Worm (Caenorhabditis elegans) whole organism, L4 larva: ENCODE data around the gene B0302.2.

ENCODE experiments used
- D1046.2 ChIP-seq: fragments of 200-800 bp; sonication (Bioruptor generic); IDR thresholded peaks from 2 replicates; pipeline ENCODE4 v1.3.6; 2022; ENCODE audit warnings: missing genetic modification characterization, missing compliant biosample characterization
- F26F4.8 ChIP-seq: fragments of 200-800 bp; sonication (Bioruptor generic); conservative IDR thresholded peaks from 2 replicates; pipeline ENCODE4 v1.3.6; 2022; ENCODE audit warnings: missing genetic modification characterization, missing compliant biosample characterization
- F37D6.2 ChIP-seq: sonication (generic microtip); optimal IDR thresholded peaks from 2 replicates; lab custom pipeline; 2016; ENCODE audit warnings: mild to moderate bottlenecking, missing genetic modification characterization, missing compliant biosample characterization
- R02D3.7 ChIP-seq: fragments of 150-350 bp; sonication (generic microtip); optimal IDR thresholded peaks from 3 replicates; lab custom pipeline; 2014; ENCODE audit warnings: missing biosample characterization, missing genetic modification characterization
- T20F7.1 ChIP-seq: fragments of 200-800 bp; sonication (Bioruptor generic); optimal IDR thresholded peaks from 2 replicates; lab custom pipeline; 2018; ENCODE audit warnings: mild to moderate bottlenecking, missing genetic modification characterization, missing compliant biosample characterization
- T26A8.4 ChIP-seq: fragments of 200-800 bp; sonication (Bioruptor generic); IDR thresholded peaks from 2 replicates; pipeline ENCODE4 v1.3.6; 2022; ENCODE audit warnings: missing genetic modification characterization, missing compliant biosample characterization
- Y48G9A.11 ChIP-seq: fragments of 200-800 bp; sonication (Bioruptor generic); IDR thresholded peaks from 2 replicates; pipeline ENCODE4 v1.3.6; 2022; ENCODE audit warnings: missing genetic modification reagents, missing genetic modification characterization, missing compliant biosample characterization
- Y5F2A.4 ChIP-seq: fragments of 200-800 bp; sonication (Bioruptor generic); optimal IDR thresholded peaks from 2 replicates; lab custom pipeline; 2018; ENCODE audit warnings: mild to moderate bottlenecking, missing genetic modification characterization, missing compliant biosample characterization
- ZK337.2 ChIP-seq: fragments of 200-800 bp; sonication (Bioruptor generic); IDR thresholded peaks from 2 replicates; pipeline ENCODE4 v1.3.6; 2022; ENCODE audit warnings: missing genetic modification reagents, missing genetic modification characterization, missing compliant biosample characterization
- aha-1 ChIP-seq: fragments of 150-350 bp; peaks from one replicate; lab custom pipeline; 2014; ENCODE audit warnings: missing biosample characterization, missing genetic modification characterization
- ama-1 ChIP-seq: fragments of 150-350 bp; optimal IDR thresholded peaks from 2 replicates; lab custom pipeline; 2014; ENCODE audit warnings: inconsistent platforms, mixed read lengths
- arid-1 ChIP-seq: fragments of 200-800 bp; sonication (Bioruptor generic); conservative IDR thresholded peaks from 2 replicates; pipeline ENCODE4 v1.3.6; 2022; ENCODE audit warnings: missing genetic modification reagents, missing genetic modification characterization, missing compliant biosample characterization
- ctbp-1 ChIP-seq: fragments of 200-800 bp; sonication (Bioruptor generic); IDR thresholded peaks from 2 replicates; pipeline ENCODE4 v1.3.6; 2022; ENCODE audit warnings: missing genetic modification reagents, missing genetic modification characterization, missing compliant biosample characterization
- daf-16 ChIP-seq, 3 experiments: sonication (generic microtip); optimal IDR thresholded peaks; 2 replicates each; lab custom pipeline; 2016 to 2017; ENCODE audit warnings: missing genetic modification characterization in 3 of 3, missing genetic modification reagents in 3 of 3, mild to moderate bottlenecking in 2 of 3, missing compliant biosample characterization in 2 of 3, missing biosample characterization in 1 of 3, moderate library complexity in 1 of 3
- dmd-6 ChIP-seq: fragments of 200-800 bp; sonication (Bioruptor generic); IDR thresholded peaks from 2 replicates; pipeline ENCODE4 v1.3.6; 2022; ENCODE audit warnings: missing genetic modification reagents, missing genetic modification characterization, missing compliant biosample characterization
- duxl-1 ChIP-seq: sonication (generic microtip); optimal IDR thresholded peaks from 2 replicates; lab custom pipeline; 2016; ENCODE audit warnings: mild to moderate bottlenecking, missing genetic modification characterization, moderate library complexity, missing compliant biosample characterization; ENCODE audit not compliant: poor library complexity
- dve-1 ChIP-seq: sonication (generic microtip); optimal IDR thresholded peaks from 2 replicates; lab custom pipeline; 2017; ENCODE audit warnings: antibody characterized with exemption, mild to moderate bottlenecking, missing genetic modification characterization, missing compliant biosample characterization; ENCODE audit not compliant: insufficient read depth
- egl-43 ChIP-seq: fragments of 200-800 bp; sonication (Bioruptor generic); IDR thresholded peaks from 2 replicates; pipeline ENCODE4 v1.3.6; 2022; ENCODE audit warnings: missing genetic modification reagents, missing genetic modification characterization, missing compliant biosample characterization
- fkh-10 ChIP-seq: fragments of 150-350 bp; optimal IDR thresholded peaks from 2 replicates; lab custom pipeline; 2014; ENCODE audit warnings: missing biosample characterization, missing genetic modification reagents, missing genetic modification characterization
- fos-1 ChIP-seq: fragments of 150-350 bp; optimal IDR thresholded peaks from 2 replicates; lab custom pipeline; 2014; ENCODE audit warnings: missing biosample characterization, missing genetic modification characterization
- hlh-11 ChIP-seq: fragments of 200-800 bp; sonication (Bioruptor generic); optimal IDR thresholded peaks from 2 replicates; lab custom pipeline; 2018; ENCODE audit warnings: mild to moderate bottlenecking, missing genetic modification characterization, missing compliant biosample characterization
- hmg-1.1 ChIP-seq: fragments of 200-800 bp; sonication (Bioruptor generic); IDR thresholded peaks from 2 replicates; pipeline ENCODE4 v1.3.6; 2022; ENCODE audit warnings: missing genetic modification reagents, missing genetic modification characterization, missing compliant biosample characterization
- lin-15B ChIP-seq: fragments of 150-350 bp; sonication (generic microtip); optimal IDR thresholded peaks from 3 replicates; lab custom pipeline; 2014; ENCODE audit warnings: missing biosample characterization, missing genetic modification characterization
- lin-29 ChIP-seq: fragments of 200-800 bp; sonication (Bioruptor generic); IDR thresholded peaks from 2 replicates; pipeline ENCODE4 v1.3.6; 2022; ENCODE audit warnings: missing genetic modification reagents, missing genetic modification characterization, missing compliant biosample characterization
- lin-39 ChIP-seq: fragments of 150-350 bp; optimal IDR thresholded peaks from 2 replicates; lab custom pipeline; 2014; ENCODE audit warnings: missing biosample characterization, missing genetic modification reagents, missing genetic modification characterization
- lir-3 ChIP-seq: sonication (generic microtip); optimal IDR thresholded peaks from 2 replicates; lab custom pipeline; 2016; ENCODE audit warnings: mild to moderate bottlenecking, missing genetic modification characterization, missing compliant biosample characterization
- lsy-2 ChIP-seq, 2 experiments: fragments of 150-350 bp in 1 of 2; sonication (generic microtip) in 1 of 2; optimal IDR thresholded peaks; 2 replicates each; lab custom pipeline; 2014 to 2017; ENCODE audit warnings: missing biosample characterization in 2 of 2, missing genetic modification characterization in 2 of 2
- mdl-1 ChIP-seq, 2 experiments: fragments of 150-350 bp in 1 of 2; sonication (generic microtip) in 1 of 2; optimal IDR thresholded peaks; 2 replicates each; lab custom pipeline; 2014 to 2017; ENCODE audit warnings: missing biosample characterization in 2 of 2, missing genetic modification characterization in 2 of 2
- mes-2 ChIP-seq: sonication (generic microtip); optimal IDR thresholded peaks from 2 replicates; lab custom pipeline; 2016; ENCODE audit warnings: missing genotype, mild to moderate bottlenecking, missing genetic modification characterization, missing compliant biosample characterization; ENCODE audit not compliant: poor library complexity, severe bottlenecking
- nhr-10 ChIP-seq: fragments of 150-350 bp; optimal IDR thresholded peaks from 2 replicates; lab custom pipeline; 2014; ENCODE audit warnings: missing biosample characterization, missing genetic modification characterization
- nhr-11 ChIP-seq: fragments of 150-350 bp; optimal IDR thresholded peaks from 2 replicates; lab custom pipeline; 2014; ENCODE audit warnings: missing biosample characterization, missing genetic modification characterization
- nhr-111 ChIP-seq: fragments of 200-800 bp; sonication (Bioruptor generic); optimal IDR thresholded peaks from 2 replicates; lab custom pipeline; 2018; ENCODE audit warnings: mild to moderate bottlenecking, missing genetic modification characterization, missing compliant biosample characterization
- nhr-28 ChIP-seq: fragments of 150-350 bp; optimal IDR thresholded peaks from 2 replicates; lab custom pipeline; 2014; ENCODE audit warnings: missing biosample characterization, missing genetic modification characterization
- nhr-48 ChIP-seq: sonication (generic microtip); optimal IDR thresholded peaks from 2 replicates; lab custom pipeline; 2016; ENCODE audit warnings: mild to moderate bottlenecking, missing genetic modification characterization, missing compliant biosample characterization
- nhr-6 ChIP-seq: fragments of 150-350 bp; optimal IDR thresholded peaks from 2 replicates; lab custom pipeline; 2014; ENCODE audit warnings: missing biosample characterization, missing genetic modification characterization
- pqm-1 ChIP-seq: sonication (generic microtip); optimal IDR thresholded peaks from 2 replicates; lab custom pipeline; 2017; ENCODE audit warnings: missing biosample characterization, missing genetic modification characterization
- rbr-2 ChIP-seq: sonication (generic microtip); optimal IDR thresholded peaks from 2 replicates; lab custom pipeline; 2016; ENCODE audit warnings: missing genotype, missing genetic modification characterization, missing compliant biosample characterization
- skn-1 ChIP-seq: fragments of 150-350 bp; optimal IDR thresholded peaks from 2 replicates; lab custom pipeline; 2014; ENCODE audit warnings: missing biosample characterization, missing genetic modification characterization
- snpc-1.2 ChIP-seq: fragments of 200-800 bp; sonication (Bioruptor generic); IDR thresholded peaks from 2 replicates; pipeline ENCODE4 v1.3.6; 2022; ENCODE audit warnings: missing genetic modification reagents, missing genetic modification characterization, missing compliant biosample characterization
- spr-3 ChIP-seq: fragments of 200-800 bp; sonication (Bioruptor generic); optimal IDR thresholded peaks from 2 replicates; lab custom pipeline; 2018; ENCODE audit warnings: mild to moderate bottlenecking, missing genetic modification characterization, missing compliant biosample characterization
- unc-39 ChIP-seq: sonication (generic microtip); optimal IDR thresholded peaks from 2 replicates; lab custom pipeline; 2017; ENCODE audit warnings: missing biosample characterization, missing genetic modification characterization
- ztf-7 ChIP-seq: fragments of 150-350 bp; optimal IDR thresholded peaks from 2 replicates; lab custom pipeline; 2014; ENCODE audit warnings: missing biosample characterization, missing genetic modification characterization

The B0302.2 gene

ce11 chrX:17140447-17140846 lies 37.9 kb upstream of the B0302.2 start (continued):
- TF ChIP-seq nhr-111: no peak
- TF ChIP-seq snpc-1.2 (GFP tag; lab: Robert Waterston, UW): no peak
- TF ChIP-seq spr-3 (GFP tag; lab: Kevin White, UChicago): no peak
- TF ChIP-seq ZK337.2 (GFP tag; lab: Robert Waterston, UW): no peak
- no peak for TF ChIP-seq nhr-48
- no peak for TF ChIP-seq ama-1 (lab: Kevin White, UChicago)
- no peak for TF ChIP-seq lin-15B (tag; lab: Kevin White, UChicago)
- no peak for TF ChIP-seq skn-1 (tag; lab: Kevin White, UChicago)
- no peak for TF ChIP-seq Y5F2A.4
- no peak for TF ChIP-seq fkh-10 (GFP tag; lab: Kevin White, UChicago)
- TF ChIP-seq duxl-1: no peak
- no peak for TF ChIP-seq nhr-10 (tag; lab: Kevin White, UChicago)
- TF ChIP-seq egl-43 (GFP tag; lab: Robert Waterston, UW): no peak
- TF ChIP-seq arid-1: no peak
- TF ChIP-seq lsy-2 (tag; optimal IDR thresholded peaks at IDR 0.05; lab: Kevin White, UChicago): no peak
- no peak for TF ChIP-seq R02D3.7 (tag; lab: Kevin White, UChicago)
- TF ChIP-seq dmd-6 (GFP tag; lab: Robert Waterston, UW): no peak
- no peak for TF ChIP-seq lir-3 (tag; lab: Kevin White, UChicago)
- TF ChIP-seq F37D6.2: no peak
- no peak for TF ChIP-seq Y48G9A.11 (GFP tag; lab: Robert Waterston, UW)
- TF ChIP-seq T20F7.1 (GFP tag; lab: Kevin White, UChicago): no peak
- TF ChIP-seq ztf-7 (tag; lab: Kevin White, UChicago): peak; percentile 43
- TF ChIP-seq aha-1 (tag; lab: Kevin White, UChicago): peak; percentile 89
- TF ChIP-seq F26F4.8 (GFP tag; lab: Robert Waterston, UW): no peak
- TF ChIP-seq ctbp-1 (GFP tag; lab: Robert Waterston, UW): no peak
- TF ChIP-seq mdl-1 (tag; optimal IDR thresholded peaks at IDR 0.05; lab: Kevin White, UChicago): no peak
- TF ChIP-seq nhr-6 (tag; lab: Kevin White, UChicago): no peak
- TF ChIP-seq lin-29 (GFP tag; lab: Robert Waterston, UW): no peak

DNA sequence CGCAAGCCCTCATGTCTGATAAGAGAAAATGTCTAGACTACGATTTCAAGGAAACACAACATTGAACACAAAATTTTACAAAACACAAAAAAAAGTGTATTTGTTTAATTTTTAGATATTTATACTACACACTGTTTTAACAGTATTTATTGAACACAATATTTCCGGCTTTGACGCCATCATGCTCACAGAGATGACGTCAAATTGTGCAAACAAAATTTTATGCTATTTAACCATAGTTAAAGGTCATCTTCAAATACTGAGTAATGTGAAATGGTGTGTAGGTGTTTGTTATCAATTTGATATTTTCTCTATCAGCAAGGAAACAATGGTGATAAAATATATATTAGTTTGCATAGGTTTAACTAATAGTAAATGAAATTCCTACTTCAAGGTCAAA lies 31.8 kb upstream of the B0302.2 start:
- no peak for TF ChIP-seq aha-1 (tag; lab: Kevin White, UChicago)
- TF ChIP-seq dmd-6 (GFP tag; lab: Robert Waterston, UW): 0 out of 2 replicates have a peak, but pooled peaks have one; percentile 6
- TF ChIP-seq nhr-6 (tag; lab: Kevin White, UChicago): peak; percentile 99
- no peak for TF ChIP-seq fos-1
- no peak for TF ChIP-seq mes-2 (tag; lab: Kevin White, UChicago)
- TF ChIP-seq dve-1 (tag; lab: Kevin White, UChicago): peak; percentile 9
- peak; percentile 97 for TF ChIP-seq pqm-1 (tag; lab: Kevin White, UChicago)
- no peak for TF ChIP-seq D1046.2 (GFP tag; lab: Robert Waterston, UW)
- no peak for TF ChIP-seq daf-16 (GFP tag; optimal IDR thresholded peaks at IDR 0.05; lab: Kevin White, UChicago)
- peak; percentile 28 for TF ChIP-seq daf-16 (tag; optimal IDR thresholded peaks at IDR 0.05; lab: Kevin White, UChicago)
- TF ChIP-seq unc-39 (tag; lab: Kevin White, UChicago): no peak
- no peak for TF ChIP-seq hmg-1.1 (GFP tag; lab: Robert Waterston, UW)
- TF ChIP-seq nhr-11 (tag; lab: Kevin White, UChicago): no peak
- TF ChIP-seq hlh-11 (tag; lab: Kevin White, UChicago): peak; percentile 22
- no peak for TF ChIP-seq T26A8.4 (GFP tag; lab: Robert Waterston, UW)
- TF ChIP-seq rbr-2 (tag; lab: Kevin White, UChicago): no peak
- peak; percentile 72 for TF ChIP-seq nhr-28
- TF ChIP-seq lin-39: no peak
